Worm (Caenorhabditis elegans): Measurements from ENCODE around the gene F58A4.1.
A peak's percentile ranks its signal among the peaks of the same experiment; 100 is the strongest.

F58A4.1 gene

ce11 chrIII:9639281-9640050, 41.2 kb downstream of the F58A4.1 start:
- TF ChIP-seq sea-1 (GFP tag; conservative IDR thresholded peaks at IDR 0.05) (no peak), tbx-37 (GFP tag; conservative IDR thresholded peaks at IDR 0.05) (no peak), ets-7 (tag; optimal IDR thresholded peaks at IDR 0.05) (no peak), tbx-11 (GFP tag; IDR thresholded peaks at IDR 0.05) (no peak)

- peak; percentile 6 for TF ChIP-seq hmg-4 (GFP tag; optimal IDR thresholded peaks at IDR 0.05)
- TF ChIP-seq ceh-36 (tag; optimal IDR thresholded peaks at IDR 0.05) = no peak
- no peak for TF ChIP-seq flt-1 (GFP tag; IDR thresholded peaks at IDR 0.05)
- TF ChIP-seq tbx-37 (GFP tag; conservative IDR thresholded peaks at IDR 0.05) = no peak
These were observed 43.8 kb downstream of the F58A4.1 start for ce11 chrIII:9642110-9642509.

- TF ChIP-seq tra-4 (tag; optimal IDR thresholded peaks at IDR 0.05) (no peak), F13C5.2 (tag; optimal IDR thresholded peaks at IDR 0.05) (no peak), ets-7 (tag; optimal IDR thresholded peaks at IDR 0.05) (no peak), flt-1 (GFP tag; IDR thresholded peaks at IDR 0.05) (no peak), tbx-37 (GFP tag; conservative IDR thresholded peaks at IDR 0.05) (no peak), sea-1 (GFP tag; conservative IDR thresholded peaks at IDR 0.05) (no peak), ceh-13 (GFP tag; optimal IDR thresholded peaks at IDR 0.05) (no peak), scrt-1 (GFP tag; IDR thresholded peaks at IDR 0.05) (no peak), ama-1 (optimal IDR thresholded peaks at IDR 0.05) (no peak), B0310.2 (tag; optimal IDR thresholded peaks at IDR 0.05) (no peak), hnd-1 (tag; optimal IDR thresholded peaks at IDR 0.05) (no peak), ceh-36 (tag; optimal IDR thresholded peaks at IDR 0.05) (no peak), pes-1 (GFP tag; IDR thresholded peaks at IDR 0.05) (no peak), hmg-4 (GFP tag; optimal IDR thresholded peaks at IDR 0.05) (no peak)
These were observed 46.8 kb downstream of the F58A4.1 start for ce11 chrIII:9645099-9645498.

ce11 chrIII:9646440-9647021, 48.3 kb downstream of the F58A4.1 start:
- no peak for TF ChIP-seq ets-7 (tag; optimal IDR thresholded peaks at IDR 0.05)

Measured in whole organism, early embryonic.